Worm (Caenorhabditis elegans) whole organism, L4 larva: Measurements from ENCODE around the gene R02E4.2.

Experiments
- ama-1 ChIP-seq: fragments of 150-350 bp; optimal IDR thresholded peaks from 2 replicates; lab custom pipeline; 2014; ENCODE audit warnings: inconsistent platforms, mixed read lengths
- ces-1 ChIP-seq: fragments of 150-350 bp; sonication (generic microtip); optimal IDR thresholded peaks from 4 replicates; lab custom pipeline; 2014; ENCODE audit warnings: missing biosample characterization, missing genetic modification reagents, missing genetic modification characterization
- ctbp-1 ChIP-seq: fragments of 200-800 bp; sonication (Bioruptor generic); IDR thresholded peaks from 2 replicates; pipeline ENCODE4 v1.3.6; 2022; ENCODE audit warnings: missing genetic modification reagents, missing genetic modification characterization, missing compliant biosample characterization
- daf-12 ChIP-seq: fragments of 150-350 bp; optimal IDR thresholded peaks from 2 replicates; lab custom pipeline; 2014; ENCODE audit warnings: missing biosample characterization, missing genetic modification reagents, missing genetic modification characterization
- daf-19 ChIP-seq: fragments of 200-800 bp; sonication (Bioruptor generic); conservative IDR thresholded peaks from 2 replicates; pipeline ENCODE4 v1.3.6; 2022; ENCODE audit warnings: missing genetic modification characterization, missing compliant biosample characterization
- jun-1 ChIP-seq: fragments of 150-350 bp; optimal IDR thresholded peaks from 2 replicates; lab custom pipeline; 2014; ENCODE audit warnings: missing biosample characterization, missing genetic modification reagents, missing genetic modification characterization
- lir-3 ChIP-seq: sonication (generic microtip); optimal IDR thresholded peaks from 2 replicates; lab custom pipeline; 2016; ENCODE audit warnings: mild to moderate bottlenecking, missing genetic modification characterization, missing compliant biosample characterization
- lsy-2 ChIP-seq, 2 experiments: fragments of 150-350 bp in 1 of 2; sonication (generic microtip) in 1 of 2; optimal IDR thresholded peaks; 2 replicates each; lab custom pipeline; 2014 to 2017; ENCODE audit warnings: missing biosample characterization in 2 of 2, missing genetic modification characterization in 2 of 2
- mdl-1 ChIP-seq, 2 experiments: fragments of 150-350 bp in 1 of 2; sonication (generic microtip) in 1 of 2; optimal IDR thresholded peaks; 2 replicates each; lab custom pipeline; 2014 to 2017; ENCODE audit warnings: missing biosample characterization in 2 of 2, missing genetic modification characterization in 2 of 2
- nhr-111 ChIP-seq: fragments of 200-800 bp; sonication (Bioruptor generic); optimal IDR thresholded peaks from 2 replicates; lab custom pipeline; 2018; ENCODE audit warnings: mild to moderate bottlenecking, missing genetic modification characterization, missing compliant biosample characterization
- nhr-76 ChIP-seq: fragments of 150-350 bp; optimal IDR thresholded peaks from 2 replicates; lab custom pipeline; 2014; ENCODE audit warnings: missing biosample characterization, missing genetic modification characterization

DNA sequence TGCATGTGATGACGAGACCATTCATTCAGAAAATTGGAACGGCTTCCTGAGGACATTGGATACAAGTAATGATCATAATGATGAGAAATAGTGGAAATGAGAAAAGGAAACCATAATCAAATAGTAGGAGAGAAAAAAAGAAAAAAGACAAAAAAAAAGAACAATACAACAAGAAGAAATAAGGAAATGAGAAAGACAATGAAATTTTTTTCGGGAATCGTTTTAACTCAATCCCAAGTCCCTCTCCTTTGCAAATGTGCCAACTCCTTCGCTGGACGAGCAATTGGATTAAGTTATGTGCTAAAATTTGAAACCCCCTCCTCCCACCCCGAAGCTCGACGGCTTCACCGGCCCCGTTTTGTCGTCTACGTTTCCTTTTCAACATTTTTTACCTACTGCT, 18.3 kb upstream of the R02E4.2 start:
- TF ChIP-seq ces-1, result peak; percentile 38
- no peak for TF ChIP-seq nhr-111 (GFP tag; lab: Kevin White, UChicago)
- no peak for TF ChIP-seq ctbp-1 (GFP tag; lab: Robert Waterston, UW)
- TF ChIP-seq lir-3 (tag; lab: Kevin White, UChicago), result no peak
- no peak for TF ChIP-seq ama-1 (lab: Kevin White, UChicago)
- no peak for TF ChIP-seq lsy-2 (tag; optimal IDR thresholded peaks at IDR 0.05; lab: Kevin White, UChicago)
- TF ChIP-seq jun-1, result no peak
- no peak for TF ChIP-seq daf-19 (GFP tag; lab: Robert Waterston, UW)
- no peak for TF ChIP-seq nhr-76 (tag; lab: Kevin White, UChicago)
- no peak for TF ChIP-seq daf-12 (tag; lab: Kevin White, UChicago)
- TF ChIP-seq mdl-1 (tag; optimal IDR thresholded peaks at IDR 0.05; lab: Kevin White, UChicago), result no peak
